Worm (Caenorhabditis elegans) whole organism, L3 larva: ENCODE measurements around the gene sna-1.

Source experiments
- ceh-82 ChIP-seq: fragments of 150-350 bp; optimal IDR thresholded peaks from 2 replicates; lab custom pipeline; 2014; ENCODE audit warnings: missing biosample characterization, missing genetic modification characterization
- nhr-12 ChIP-seq: fragments of 150-350 bp; optimal IDR thresholded peaks from 2 replicates; lab custom pipeline; 2014; ENCODE audit warnings: missing biosample characterization, missing genetic modification characterization
- nhr-67 ChIP-seq: fragments of 150-350 bp; optimal IDR thresholded peaks from 2 replicates; lab custom pipeline; 2014; ENCODE audit warnings: missing biosample characterization, missing genetic modification characterization
- nhr-76 ChIP-seq: fragments of 150-350 bp; sonication (generic microtip); optimal IDR thresholded peaks from 5 replicates; lab custom pipeline; 2014; ENCODE audit warnings: missing biosample characterization, missing genetic modification characterization
- pha-4 ChIP-seq: fragments of 150-350 bp; optimal IDR thresholded peaks from 2 replicates; lab custom pipeline; 2014; ENCODE audit warnings: missing biosample characterization, missing genetic modification reagents, missing genetic modification characterization
- snpc-4 ChIP-seq: fragments of 150-350 bp; optimal IDR thresholded peaks from 2 replicates; lab custom pipeline; 2014; ENCODE audit warnings: missing biosample characterization, missing genetic modification characterization
- unc-39 ChIP-seq: sonication (generic microtip); optimal IDR thresholded peaks from 4 replicates; lab custom pipeline; 2017; ENCODE audit warnings: missing biosample characterization, missing genetic modification characterization
- zag-1 ChIP-seq: fragments of 150-350 bp; optimal IDR thresholded peaks from 2 replicates; lab custom pipeline; 2014; ENCODE audit warnings: missing biosample characterization, missing genetic modification characterization

DNA sequence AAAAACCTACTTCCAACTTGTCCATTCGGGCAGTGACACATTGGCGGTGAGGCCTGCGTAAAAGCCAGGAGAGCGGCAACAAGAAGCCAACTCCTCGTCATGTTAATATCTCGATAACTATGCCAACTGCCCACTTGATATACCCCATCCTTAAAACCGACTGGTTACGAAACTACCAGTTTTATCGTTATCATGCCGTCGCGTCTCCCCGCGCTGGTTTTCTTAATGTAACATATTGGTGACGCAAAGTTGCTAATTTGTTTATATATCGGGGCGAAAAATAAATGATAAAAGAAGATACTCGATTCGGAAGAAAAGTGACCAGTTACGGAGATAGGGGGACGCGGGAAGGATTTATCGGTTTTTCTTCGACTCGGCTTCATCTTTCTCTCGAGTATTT is 21.1 kb upstream of the sna-1 start, which contains the start of gene grl-9:
- no peak for TF ChIP-seq pha-4 (tag; lab: Kevin White, UChicago)
- no peak for TF ChIP-seq ceh-82 (tag; lab: Kevin White, UChicago)
- no peak for TF ChIP-seq nhr-12 (tag; lab: Kevin White, UChicago)
- no peak for TF ChIP-seq nhr-67 (tag; lab: Kevin White, UChicago)
- no peak for TF ChIP-seq nhr-76
- TF ChIP-seq zag-1 (tag; lab: Kevin White, UChicago) = no peak
- TF ChIP-seq unc-39 (tag; lab: Kevin White, UChicago) = no peak
- TF ChIP-seq snpc-4 (tag; lab: Kevin White, UChicago) = no peak
